Worm (Caenorhabditis elegans): Measurements from ENCODE around the gene dph-7.

DNA sequence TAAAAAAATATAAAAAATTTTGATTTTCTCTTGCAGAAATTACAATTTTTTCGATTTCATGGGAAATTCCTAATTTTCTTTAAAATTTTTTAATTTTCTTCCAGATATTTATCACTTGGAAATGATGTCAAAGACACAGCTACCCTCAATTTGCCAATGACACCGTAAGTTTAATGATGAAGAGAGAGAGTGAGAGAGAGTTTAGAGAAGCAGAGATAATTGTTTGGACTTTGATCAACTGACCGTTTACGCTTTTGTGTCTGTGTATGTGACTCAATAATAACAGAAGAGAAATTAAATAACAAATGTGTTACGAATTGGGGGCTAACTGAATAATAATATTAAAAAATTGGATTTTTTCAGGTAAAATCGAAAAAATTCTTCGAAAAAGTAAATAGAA lies 4.4 kb upstream of the dph-7 start:
- TF ChIP-seq unc-39 (tag; optimal IDR thresholded peaks at IDR 0.05) (no peak), sptf-1 (tag; optimal IDR thresholded peaks at IDR 0.05) (no peak), hlh-1 (tag; optimal IDR thresholded peaks at IDR 0.05) (no peak), pha-4 (tag; optimal IDR thresholded peaks at IDR 0.05) (no peak), unc-62 (GFP tag; optimal IDR thresholded peaks at IDR 0.05) (no peak), ceh-43 (GFP tag; optimal IDR thresholded peaks at IDR 0.05) (no peak), blmp-1 (tag; optimal IDR thresholded peaks at IDR 0.05) (no peak)
